Fruit fly (Drosophila melanogaster): Measurements from ENCODE around the gene CG15544.

Gene CG15544

DNA sequence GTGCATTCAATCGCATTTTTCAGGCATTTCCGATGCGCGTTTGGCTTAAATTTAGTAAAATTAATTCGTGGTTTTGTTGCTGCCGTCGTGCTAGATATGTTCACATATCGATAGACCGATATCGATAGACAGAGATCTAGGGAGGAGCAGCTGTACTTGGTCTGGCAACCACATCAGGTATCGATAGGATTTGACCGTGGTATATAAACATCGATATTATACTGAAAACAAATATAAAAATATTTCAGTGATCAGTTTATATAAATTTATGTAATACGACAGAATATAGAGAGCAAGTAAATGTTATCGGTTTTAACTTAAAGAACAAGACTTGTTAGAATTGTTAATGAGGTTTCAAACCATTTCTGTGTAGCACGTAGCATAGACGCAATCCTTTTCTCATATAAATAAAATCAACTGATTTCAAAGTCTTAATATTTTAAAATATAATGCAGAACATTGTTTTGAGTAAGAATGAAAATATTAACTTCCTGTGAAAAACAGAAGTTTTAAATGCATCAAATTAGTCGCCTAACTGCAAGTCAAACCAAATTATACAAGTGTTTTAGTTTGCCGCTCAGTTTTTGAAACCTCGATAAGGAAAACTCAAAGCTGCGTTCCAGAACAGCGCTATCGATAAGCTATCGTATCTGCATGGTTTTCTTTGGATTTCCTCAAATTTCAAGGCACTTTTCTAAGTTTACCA is 21.0 kb upstream of the CG15544 start, which contains the start of the genes wts and dj-1beta (continued):
- no peak for TF ChIP-seq Asciz (GFP tag; optimal IDR thresholded peaks at IDR 0.05)
- TF ChIP-seq gfzf (GFP tag; optimal IDR thresholded peaks at IDR 0.05) = peak; percentile 62

DNA sequence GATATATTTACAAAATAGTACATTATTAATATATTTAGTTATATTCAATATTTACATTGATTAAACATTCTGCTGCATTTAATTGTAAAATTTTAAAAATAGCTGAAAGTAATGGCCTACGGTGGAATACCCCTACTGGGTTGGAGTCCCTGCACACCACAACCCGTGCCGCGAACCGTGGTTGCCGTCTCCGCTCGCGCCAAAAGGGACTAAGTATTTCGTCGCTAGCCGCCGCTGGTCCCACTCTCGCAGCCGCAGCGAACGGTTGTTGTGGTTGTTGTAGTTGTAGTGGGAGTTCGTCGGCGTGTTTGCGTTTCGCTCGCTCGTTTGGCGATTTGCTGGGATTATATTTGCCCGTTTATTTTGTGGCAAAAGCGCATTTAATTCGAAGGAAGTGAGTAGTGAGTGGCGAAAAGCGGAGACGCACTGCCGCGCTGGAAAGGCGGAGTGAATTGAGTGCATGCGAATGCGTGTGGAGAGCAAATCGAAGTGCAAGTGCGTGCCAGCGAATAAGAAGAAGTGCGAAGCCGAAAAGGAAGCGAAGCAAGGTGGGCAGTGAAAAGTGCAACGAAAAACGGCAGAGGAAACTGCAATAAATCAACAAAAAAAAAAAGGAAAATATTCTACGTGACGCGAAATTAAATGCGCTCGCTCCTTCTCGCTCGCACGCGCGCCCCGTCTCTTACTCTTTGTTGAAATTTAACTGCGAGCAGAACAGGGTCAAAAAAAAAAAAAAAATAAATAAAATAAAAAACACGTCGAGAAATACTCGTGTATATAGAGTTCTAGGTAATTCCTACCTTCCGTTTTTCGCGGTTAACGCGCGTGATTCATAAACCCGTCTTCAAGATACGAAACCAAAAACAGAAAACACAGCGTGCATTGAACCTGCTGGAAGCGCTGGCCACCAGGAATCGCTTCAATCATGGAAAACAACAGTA is 19.0 kb upstream of the CG15544 start, which contains the start of gene cindr:
Gene cindr, plus strand, starts transcription at position 272 of the 941 bp plus-strand sequence.
- peak; percentile 40 for TF ChIP-seq Meics (GFP tag; optimal IDR thresholded peaks at IDR 0.05)
- TF ChIP-seq CG17385 (GFP tag; optimal IDR thresholded peaks at IDR 0.05) = peak; percentile 69
- no peak for TF ChIP-seq CG12744 (GFP tag; optimal IDR thresholded peaks at IDR 0.05)
- TF ChIP-seq Drgx (GFP tag; IDR thresholded peaks at IDR 0.05) = no peak
- TF ChIP-seq CG18764 (GFP tag; optimal IDR thresholded peaks at IDR 0.05) = no peak
- TF ChIP-seq CG7357 (GFP tag; IDR thresholded peaks at IDR 0.05) = no peak
- no peak for TF ChIP-seq CG2129 (GFP tag; IDR thresholded peaks at IDR 0.05; ENCODE audit: partially characterized antibody)
- no peak for TF ChIP-seq crol (GFP tag; IDR thresholded peaks at IDR 0.05)
- TF ChIP-seq repo (GFP tag; optimal IDR thresholded peaks at IDR 0.05) = peak; percentile 17
- TF ChIP-seq Dad (GFP tag; optimal IDR thresholded peaks at IDR 0.05) = peak; percentile 64
- TF ChIP-seq jumu (GFP tag; optimal IDR thresholded peaks at IDR 0.05) = peak; percentile 34
- peak; percentile 67 for TF ChIP-seq CTCF (GFP tag; optimal IDR thresholded peaks at IDR 0.05)
- peak; percentile 55 for TF ChIP-seq CG2712 (tag; optimal IDR thresholded peaks at IDR 0.05)
- peak; percentile 37; the same call in 1 of the 2 replicates for TF ChIP-seq inv (GFP tag; IDR thresholded peaks at IDR 0.05; ENCODE audit: partially characterized antibody)
- peak; percentile 55 for TF ChIP-seq CG9817 (tag; optimal IDR thresholded peaks at IDR 0.05)
- peak; percentile 48 for TF ChIP-seq CG7786 (GFP tag; optimal IDR thresholded peaks at IDR 0.05)
- no peak for TF ChIP-seq oc (tag; optimal IDR thresholded peaks at IDR 0.05)
- peak; percentile 41; the same call in 1 of the 3 replicates for TF ChIP-seq CG17361 (GFP tag; IDR thresholded peaks at IDR 0.05)
- no peak for TF ChIP-seq CG12236 (GFP tag; optimal IDR thresholded peaks at IDR 0.05)
- no peak for TF ChIP-seq CG10462 (GFP tag; optimal IDR thresholded peaks at IDR 0.05)
- no peak for TF ChIP-seq CG18011 (GFP tag; optimal IDR thresholded peaks at IDR 0.05)
- peak; percentile 33 for TF ChIP-seq CG1832 (GFP tag; optimal IDR thresholded peaks at IDR 0.05)
- TF ChIP-seq CG3995 (GFP tag; optimal IDR thresholded peaks at IDR 0.05) = no peak
- TF ChIP-seq seq (GFP tag; IDR thresholded peaks at IDR 0.05) = no peak; the same call in 1 of the 2 replicates
- no peak for TF ChIP-seq CkIIα-i1 (GFP tag; IDR thresholded peaks at IDR 0.05)
- TF ChIP-seq gcm2 (GFP tag; optimal IDR thresholded peaks at IDR 0.05) = no peak
- no peak for TF ChIP-seq wdn (GFP tag; IDR thresholded peaks at IDR 0.05)
- TF ChIP-seq CG31388 (GFP tag; optimal IDR thresholded peaks at IDR 0.05) = no peak
- TF ChIP-seq grn (GFP tag; optimal IDR thresholded peaks at IDR 0.05) = no peak
- TF ChIP-seq CG4404 (GFP tag; IDR thresholded peaks at IDR 0.05) = peak; percentile 15; the same call in 1 of the 2 replicates
- peak; percentile 65 for TF ChIP-seq psq (GFP tag; optimal IDR thresholded peaks at IDR 0.05)
- TF ChIP-seq Asciz (GFP tag; optimal IDR thresholded peaks at IDR 0.05) = no peak
- no peak for TF ChIP-seq CG18476 (GFP tag; optimal IDR thresholded peaks at IDR 0.05)
- no peak for TF ChIP-seq CG8944 (GFP tag; optimal IDR thresholded peaks at IDR 0.05)
- TF ChIP-seq Oaz (GFP tag; IDR thresholded peaks at IDR 0.05) = no peak
- peak; percentile 46 for TF ChIP-seq CG30403 (GFP tag; optimal IDR thresholded peaks at IDR 0.05)
- no peak for TF ChIP-seq Mes4 (GFP tag; optimal IDR thresholded peaks at IDR 0.05)
- peak; percentile 34 for TF ChIP-seq CG7745 (tag; optimal IDR thresholded peaks at IDR 0.05)
- TF ChIP-seq CG7271 (tag; optimal IDR thresholded peaks at IDR 0.05) = no peak
- peak; percentile 55 for TF ChIP-seq Dref (GFP tag; IDR thresholded peaks at IDR 0.05)
- peak; percentile 13; the same call in 1 of the 2 replicates for TF ChIP-seq HLH3B (GFP tag; IDR thresholded peaks at IDR 0.05)
- TF ChIP-seq pfk (GFP tag; optimal IDR thresholded peaks at IDR 0.05) = no peak
- no peak for TF ChIP-seq CG2875 (GFP tag; optimal IDR thresholded peaks at IDR 0.05)
- no peak for TF ChIP-seq peb (GFP tag; IDR thresholded peaks at IDR 0.05)
- peak; percentile 13 for TF ChIP-seq CG31365 (tag; optimal IDR thresholded peaks at IDR 0.05)

All from whole organism, embryonic.